Fruit fly (Drosophila melanogaster) whole organism, embryonic: ENCODE measurements around the gene CG43925.
A peak's percentile ranks its signal among the peaks of the same experiment; 100 is the strongest.

Experiments used
- Antp ChIP-seq: fragments of 200-800 bp; sonication (Bioruptor generic); optimal IDR thresholded peaks from 3 replicates; lab custom pipeline; 2016; ENCODE audit warnings: missing biosample characterization, missing genetic modification characterization
- Atf6 ChIP-seq: fragments of 200-800 bp; sonication (Bioruptor generic); IDR thresholded peaks from 2 replicates; pipeline ENCODE4 v1.3.6; 2022; ENCODE audit warnings: missing biosample characterization, missing genetic modification characterization
- Awh ChIP-seq: fragments of 200-800 bp; sonication (Bioruptor generic); IDR thresholded peaks from 2 replicates; pipeline ENCODE4, ENCODE4 v1.3.6; 2022; ENCODE audit warnings: missing biosample characterization, missing genetic modification characterization
- B-H1 ChIP-seq: fragments of 200-800 bp; sonication (Bioruptor generic); IDR thresholded peaks from 3 replicates; pipeline ENCODE4 v1.3.6; 2022; ENCODE audit warnings: missing biosample characterization, missing genetic modification characterization
- C15 ChIP-seq: fragments of 200-800 bp; sonication (Bioruptor generic); IDR thresholded peaks from 3 replicates; pipeline ENCODE4 v1.3.6; 2022; ENCODE audit warnings: missing biosample characterization, missing genetic modification characterization
- CG10274 ChIP-seq: fragments of 200-800 bp; sonication (Bioruptor generic); optimal IDR thresholded peaks from 3 replicates; lab custom pipeline; 2017; ENCODE audit warnings: missing biosample characterization, mild to moderate bottlenecking, missing genetic modification characterization
- CG11085 ChIP-seq: fragments of 200-800 bp; sonication (Bioruptor generic); IDR thresholded peaks from 2 replicates; pipeline ENCODE4 v1.3.6; 2022; ENCODE audit warnings: missing biosample characterization, missing genetic modification characterization
- CG11247 ChIP-seq: fragments of 200-800 bp; sonication (Bioruptor generic); IDR thresholded peaks from 2 replicates; pipeline ENCODE4 v1.3.6; 2022; ENCODE audit warnings: missing biosample characterization, missing genetic modification characterization
- CG11696 ChIP-seq: fragments of 200-800 bp; sonication (Bioruptor generic); IDR thresholded peaks from 2 replicates; pipeline ENCODE4 v1.3.6; 2022; ENCODE audit warnings: missing biosample characterization, missing genetic modification characterization
- CG12942 ChIP-seq: fragments of 200-800 bp; sonication (Bioruptor generic); optimal IDR thresholded peaks from 3 replicates; lab custom pipeline; 2016; ENCODE audit warnings: missing biosample characterization, missing genetic modification characterization
- CG14014 ChIP-seq: fragments of 200-800 bp; sonication (Bioruptor generic); IDR thresholded peaks from 2 replicates; pipeline ENCODE4 v1.3.6; 2022; ENCODE audit warnings: missing biosample characterization, missing genetic modification characterization
- CG15479 ChIP-seq: fragments of 200-800 bp; sonication (Bioruptor generic); optimal IDR thresholded peaks from 3 replicates; lab custom pipeline; 2019; ENCODE audit warnings: missing biosample characterization, mild to moderate bottlenecking, missing genetic modification characterization, moderate library complexity
- CG1647 ChIP-seq: fragments of 200-800 bp; sonication (Bioruptor generic); optimal IDR thresholded peaks from 3 replicates; lab custom pipeline; 2016; ENCODE audit warnings: missing biosample characterization, missing genetic modification characterization
- CG16779 ChIP-seq: fragments of 200-800 bp; sonication (Bioruptor generic); IDR thresholded peaks from 2 replicates; pipeline ENCODE4 v1.3.6; 2022; ENCODE audit warnings: missing biosample characterization, missing genetic modification characterization
- CG16863 ChIP-seq: fragments of 200-800 bp; sonication (Bioruptor generic); optimal IDR thresholded peaks from 3 replicates; lab custom pipeline; 2016; ENCODE audit warnings: missing biosample characterization, missing genetic modification characterization
- CG18476 ChIP-seq: fragments of 200-800 bp; sonication (Bioruptor generic); optimal IDR thresholded peaks from 2 replicates; lab custom pipeline; 2016; ENCODE audit warnings: missing biosample characterization, mild to moderate bottlenecking, missing genetic modification characterization
- CG18764 ChIP-seq: fragments of 200-800 bp; sonication (Bioruptor generic); optimal IDR thresholded peaks from 3 replicates; lab custom pipeline; 2016; ENCODE audit warnings: missing biosample characterization, missing genetic modification characterization
- CG33213 ChIP-seq: fragments of 200-800 bp; sonication (Bioruptor generic); optimal IDR thresholded peaks from 3 replicates; lab custom pipeline; 2016; ENCODE audit warnings: missing biosample characterization, missing genetic modification characterization
- CG34376 ChIP-seq: fragments of 200-800 bp; sonication (Bioruptor generic); optimal IDR thresholded peaks from 2 replicates; lab custom pipeline; 2018; ENCODE audit warnings: missing biosample characterization, mild to moderate bottlenecking, missing genetic modification characterization
- CG4707 ChIP-seq: fragments of 200-800 bp; sonication (Bioruptor generic); optimal IDR thresholded peaks from 2 replicates; lab custom pipeline; 2018; ENCODE audit warnings: missing biosample characterization, mild to moderate bottlenecking, missing genetic modification characterization, moderate library complexity
- CG7556 ChIP-seq: fragments of 200-800 bp; sonication (Bioruptor generic); optimal IDR thresholded peaks from 2 replicates; lab custom pipeline; 2017; ENCODE audit warnings: missing biosample characterization, mild to moderate bottlenecking, missing genetic modification characterization
- CG8089 ChIP-seq: fragments of 200-800 bp; sonication (Bioruptor generic); optimal IDR thresholded peaks from 3 replicates; lab custom pipeline; 2016; ENCODE audit warnings: missing biosample characterization, missing genetic modification characterization
- Dbx ChIP-seq: fragments of 200-800 bp; sonication (Bioruptor generic); IDR thresholded peaks from 3 replicates; pipeline ENCODE4 v1.3.6; 2022; ENCODE audit warnings: missing biosample characterization, missing genetic modification characterization
- Dp ChIP-seq: fragments of 200-800 bp; sonication (Bioruptor generic); optimal IDR thresholded peaks from 2 replicates; lab custom pipeline; 2018; ENCODE audit warnings: missing biosample characterization, mild to moderate bottlenecking, missing genetic modification characterization, moderate library complexity
- Ets65A ChIP-seq: fragments of 200-800 bp; sonication (Bioruptor generic); peaks from one replicate; lab custom pipeline; 2016; ENCODE audit warnings: missing biosample characterization, missing genetic modification characterization
- Ets97D ChIP-seq: fragments of 200-800 bp; sonication (Bioruptor generic); optimal IDR thresholded peaks from 3 replicates; lab custom pipeline; 2016; ENCODE audit warnings: missing biosample characterization, missing genetic modification characterization
- MTF-1 ChIP-seq: fragments of 200-800 bp; sonication (Bioruptor generic); optimal IDR thresholded peaks from 2 replicates; lab custom pipeline; 2018; ENCODE audit warnings: missing biosample characterization, mild to moderate bottlenecking, missing genetic modification characterization, borderline replicate concordance
- Max ChIP-seq: fragments of 200-800 bp; sonication (Bioruptor generic); optimal IDR thresholded peaks from 2 replicates; lab custom pipeline; 2016; ENCODE audit warnings: missing biosample characterization, mild to moderate bottlenecking, missing genetic modification characterization
- Mes4 ChIP-seq: fragments of 200-800 bp; sonication (Bioruptor generic); optimal IDR thresholded peaks from 2 replicates; lab custom pipeline; 2016; ENCODE audit warnings: missing biosample characterization, missing genetic modification characterization
- NC2β ChIP-seq: fragments of 200-800 bp; sonication (Bioruptor generic); optimal IDR thresholded peaks from 2 replicates; lab custom pipeline; 2016; ENCODE audit warnings: missing biosample characterization, missing genetic modification characterization
- Optix ChIP-seq: fragments of 200-800 bp; sonication (Bioruptor generic); IDR thresholded peaks from 3 replicates; pipeline ENCODE4 v1.3.6; 2022; ENCODE audit warnings: missing biosample characterization, missing genetic modification characterization
- Six4 ChIP-seq: fragments of 200-800 bp; sonication (Bioruptor generic); optimal IDR thresholded peaks from 2 replicates; lab custom pipeline; 2016; ENCODE audit warnings: missing biosample characterization, missing genetic modification characterization
- Usf ChIP-seq: fragments of 200-800 bp; sonication (Bioruptor generic); optimal IDR thresholded peaks from 2 replicates; lab custom pipeline; 2017; ENCODE audit warnings: missing genotype, missing biosample characterization, missing genetic modification characterization
- bab2 ChIP-seq: fragments of 200-800 bp; sonication (Bioruptor generic); optimal IDR thresholded peaks from 2 replicates; lab custom pipeline; 2016; ENCODE audit warnings: missing biosample characterization, missing genetic modification characterization
- crc ChIP-seq: fragments of 200-800 bp; sonication (Bioruptor generic); optimal IDR thresholded peaks from 2 replicates; lab custom pipeline; 2016; ENCODE audit warnings: missing biosample characterization, missing genetic modification characterization
- fd3F ChIP-seq: fragments of 200-800 bp; sonication (Bioruptor generic); optimal IDR thresholded peaks from 2 replicates; lab custom pipeline; 2018; ENCODE audit warnings: missing biosample characterization, mild to moderate bottlenecking, missing genetic modification characterization, moderate library complexity
- ftz-f1 ChIP-seq: fragments of 200-800 bp; sonication (Bioruptor generic); optimal IDR thresholded peaks from 2 replicates; lab custom pipeline; 2016; ENCODE audit warnings: missing biosample characterization, missing genetic modification characterization
- jing ChIP-seq: fragments of 200-800 bp; sonication (Bioruptor generic); optimal IDR thresholded peaks from 2 replicates; lab custom pipeline; 2018; ENCODE audit warnings: missing biosample characterization, mild to moderate bottlenecking, missing genetic modification characterization
- luna ChIP-seq: fragments of 200-800 bp; sonication (Bioruptor generic); optimal IDR thresholded peaks from 2 replicates; lab custom pipeline; 2016; ENCODE audit warnings: missing biosample characterization, missing genetic modification characterization
- nom ChIP-seq: fragments of 200-800 bp; sonication (Bioruptor generic); optimal IDR thresholded peaks from 2 replicates; lab custom pipeline; 2017; ENCODE audit warnings: missing biosample characterization, missing genetic modification characterization, mild to moderate bottlenecking, moderate library complexity, missing genetic modification reagents
- onecut ChIP-seq: fragments of 200-800 bp; sonication (Bioruptor generic); IDR thresholded peaks from 2 replicates; pipeline ENCODE4 v1.3.6; 2022; ENCODE audit warnings: missing biosample characterization, missing genetic modification characterization
- p53 ChIP-seq: fragments of 200-800 bp; sonication (Bioruptor generic); optimal IDR thresholded peaks from 2 replicates; lab custom pipeline; 2016; ENCODE audit warnings: missing biosample characterization, missing genetic modification characterization
- sd ChIP-seq: fragments of 200-800 bp; sonication (Bioruptor generic); optimal IDR thresholded peaks from 3 replicates; lab custom pipeline; 2018; ENCODE audit warnings: missing biosample characterization, mild to moderate bottlenecking, missing genetic modification characterization, moderate library complexity
- slbo ChIP-seq: fragments of 200-800 bp; sonication (Bioruptor generic); IDR thresholded peaks from 2 replicates; pipeline ENCODE4 v1.3.6; 2022; ENCODE audit warnings: missing biosample characterization, missing genetic modification characterization
- so ChIP-seq: fragments of 200-800 bp; sonication (Bioruptor generic); IDR thresholded peaks from 3 replicates; pipeline ENCODE4 v1.3.6; 2022; ENCODE audit warnings: missing biosample characterization, missing genetic modification characterization
- toy ChIP-seq: fragments of 200-800 bp; sonication (Bioruptor generic); IDR thresholded peaks from 2 replicates; pipeline ENCODE4 v1.3.6; 2022; ENCODE audit warnings: missing biosample characterization, missing genetic modification characterization
- tx ChIP-seq: fragments of 200-800 bp; sonication (Bioruptor generic); optimal IDR thresholded peaks from 2 replicates; lab custom pipeline; 2016; ENCODE audit warnings: missing biosample characterization, missing genetic modification characterization
- vnd ChIP-seq: fragments of 200-800 bp; sonication (Bioruptor generic); IDR thresholded peaks from 3 replicates; pipeline ENCODE4 v1.3.6; 2022; ENCODE audit warnings: missing biosample characterization, missing genetic modification characterization; ENCODE audit not compliant: partially characterized antibody
- wek ChIP-seq: fragments of 200-800 bp; sonication (Bioruptor generic); optimal IDR thresholded peaks from 3 replicates; lab custom pipeline; 2018; ENCODE audit warnings: missing biosample characterization, mild to moderate bottlenecking, missing genetic modification characterization, moderate library complexity
- zfh1 ChIP-seq: fragments of 200-800 bp; sonication (Bioruptor generic); IDR thresholded peaks from 3 replicates; pipeline ENCODE4 v1.3.6; 2022; ENCODE audit warnings: missing biosample characterization, missing genetic modification characterization
- zfh2 ChIP-seq: fragments of 200-800 bp; sonication (Bioruptor generic); optimal IDR thresholded peaks from 2 replicates; lab custom pipeline; 2016; ENCODE audit warnings: missing biosample characterization, missing genetic modification characterization

Gene CG43925

DNA sequence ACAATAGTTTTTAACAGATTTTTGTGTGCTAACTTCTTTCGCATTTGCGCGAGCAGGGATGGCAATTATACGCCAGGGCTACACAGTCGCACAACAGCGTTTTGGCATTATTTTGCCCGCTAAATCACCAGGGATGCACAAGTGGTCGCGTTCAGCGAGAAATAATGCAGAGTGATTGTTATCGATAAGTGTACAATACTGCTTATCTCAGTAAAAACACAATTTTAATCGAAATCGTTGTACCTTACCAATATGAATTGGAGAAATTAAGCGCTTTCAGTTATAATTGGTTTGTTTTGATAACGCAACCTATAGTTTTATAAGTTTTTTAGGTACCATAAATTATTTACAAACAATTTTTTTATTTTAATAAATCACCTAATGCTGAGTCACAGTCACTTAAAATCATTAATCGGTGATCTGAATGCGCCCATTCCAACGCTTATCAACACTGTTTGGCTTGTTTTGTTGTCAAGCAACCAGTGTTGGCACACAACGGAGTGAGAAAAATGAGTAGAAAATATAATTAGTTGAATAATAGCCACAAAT lies 552 bp downstream of the CG43925 start, which contains the start of the genes Sfmbt and CG5439 (continued):
- TF ChIP-seq CG8089 (GFP tag; lab: Kevin White, UChicago) (peak; percentile 39), sd (no peak), CG11247 (peak; percentile 61), Mes4 (GFP tag; lab: Kevin White, UChicago) (peak; percentile 68), luna (GFP tag; lab: Kevin White, UChicago) (peak; percentile 60), jing (no peak), CG10274 (GFP tag; lab: Kevin White, UChicago) (peak; percentile 36), NC2β (GFP tag; lab: Kevin White, UChicago) (peak; percentile 57), CG11085 (peak; percentile 72), slbo (peak; percentile 88), B-H1 (GFP tag; lab: Robert Waterston, UW) (peak; percentile 32; the same call in 2 of the 3 replicates), Max (GFP tag; lab: Kevin White, UChicago) (peak; percentile 82), CG15479 (peak; percentile 97), CG18476 (peak; percentile 76), bab2 (GFP tag; lab: Kevin White, UChicago) (peak; percentile 82), ftz-f1 (GFP tag; lab: Kevin White, UChicago) (no peak), CG34376 (peak; percentile 74), CG11696 (GFP tag; lab: Robert Waterston, UW) (no peak), C15 (no peak), Awh (no peak), fd3F (GFP tag; lab: Kevin White, UChicago) (peak; percentile 59), CG16779 (peak; percentile 61; the same call in 1 of the 2 replicates), toy (no peak), Atf6 (GFP tag; lab: Robert Waterston, UW) (peak; percentile 53; the same call in 1 of the 2 replicates), Antp (GFP tag; lab: Kevin White, UChicago) (peak; percentile 86), MTF-1 (GFP tag; lab: Kevin White, UChicago) (no peak), Six4 (GFP tag; lab: Kevin White, UChicago) (peak; percentile 12), tx (peak; percentile 75), CG14014 (GFP tag; lab: Robert Waterston, UW) (peak; percentile 68; the same call in 1 of the 2 replicates), crc (GFP tag; lab: Kevin White, UChicago) (peak; percentile 29), Ets65A (GFP tag; lab: Kevin White, UChicago) (peak; percentile 98), wek (no peak), Optix (GFP tag; lab: Robert Waterston, UW) (0 out of 3 replicates have a peak, but pooled peaks have one; percentile 26), p53 (GFP tag; lab: Kevin White, UChicago) (peak; percentile 65), zfh1 (GFP tag; lab: Robert Waterston, UW) (0 out of 3 replicates have a peak, but pooled peaks have one; percentile 8), CG4707 (GFP tag; lab: Kevin White, UChicago) (no peak), Ets97D (GFP tag; lab: Kevin White, UChicago) (peak; percentile 81), Dbx (GFP tag; lab: Robert Waterston, UW) (peak; percentile 87), CG33213 (GFP tag; lab: Kevin White, UChicago) (peak; percentile 40), CG16863 (GFP tag; lab: Kevin White, UChicago) (peak; percentile 69), Usf (GFP tag; lab: Kevin White, UChicago) (peak; percentile 69), CG12942 (GFP tag; lab: Kevin White, UChicago) (peak; percentile 78), zfh2 (peak; percentile 94), CG1647 (GFP tag; lab: Kevin White, UChicago) (peak; percentile 50), CG18764 (GFP tag; lab: Kevin White, UChicago) (peak; percentile 46), onecut (GFP tag; lab: Robert Waterston, UW) (peak; percentile 42; the same call in 1 of the 2 replicates), Dp (GFP tag; lab: Kevin White, UChicago) (peak; percentile 48), nom (GFP tag; lab: Kevin White, UChicago) (no peak), CG7556 (GFP tag; lab: Kevin White, UChicago) (no peak), so (GFP tag; lab: Robert Waterston, UW) (no peak), vnd (GFP tag; lab: Robert Waterston, UW) (no peak)
